Worm (Caenorhabditis elegans): ENCODE data around the gene T04F8.7.

Gene T04F8.7

DNA sequence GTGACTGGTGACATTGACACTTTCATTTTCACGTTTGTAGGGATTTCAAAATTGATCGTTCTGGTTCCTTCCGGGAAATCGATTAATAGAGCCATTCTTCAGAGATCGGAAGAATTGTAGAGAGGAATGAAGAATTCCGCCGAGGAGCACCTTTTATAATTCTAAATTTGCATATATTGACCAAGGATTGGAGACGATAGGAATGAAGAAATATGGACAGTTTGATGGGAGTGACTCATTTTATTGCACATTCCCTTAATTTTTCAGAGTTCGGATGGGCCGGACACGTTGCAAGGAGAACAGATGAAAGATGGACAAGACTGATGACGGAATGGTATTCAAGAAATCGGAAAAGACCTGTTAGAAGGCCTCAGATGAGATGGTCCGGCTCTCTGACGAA lies 19.5 kb upstream of the T04F8.7 start, which contains the start of gene C44C10.15:
C44C10.15 (minus strand) TSS at position 101 of the 400 bp plus-strand sequence.
- TF ChIP-seq F37B4.10 (GFP tag; IDR thresholded peaks at IDR 0.05), result no peak
- no peak for TF ChIP-seq ZK185.1 (tag; optimal IDR thresholded peaks at IDR 0.05; ENCODE audit: poor library complexity, severe bottlenecking)
- TF ChIP-seq zim-3 (tag; optimal IDR thresholded peaks at IDR 0.05), result no peak
- no peak for TF ChIP-seq F57C9.4 (tag; optimal IDR thresholded peaks at IDR 0.05)
- no peak for TF ChIP-seq tbx-9 (tag; optimal IDR thresholded peaks at IDR 0.05; ENCODE audit: borderline replicate concordance)
- no peak for TF ChIP-seq F52B5.7 (tag; optimal IDR thresholded peaks at IDR 0.05)
- TF ChIP-seq mxl-1 (tag; optimal IDR thresholded peaks at IDR 0.05), result no peak
- TF ChIP-seq nfya-1 (tag; optimal IDR thresholded peaks at IDR 0.05; ENCODE audit: borderline replicate concordance, insufficient read depth), result no peak
- TF ChIP-seq somi-1 (GFP tag; optimal IDR thresholded peaks at IDR 0.05), result no peak
- no peak for TF ChIP-seq akir-1 (GFP tag; optimal IDR thresholded peaks at IDR 0.05)
- no peak for TF ChIP-seq dox-1 (GFP tag; IDR thresholded peaks at IDR 0.05)

DNA sequence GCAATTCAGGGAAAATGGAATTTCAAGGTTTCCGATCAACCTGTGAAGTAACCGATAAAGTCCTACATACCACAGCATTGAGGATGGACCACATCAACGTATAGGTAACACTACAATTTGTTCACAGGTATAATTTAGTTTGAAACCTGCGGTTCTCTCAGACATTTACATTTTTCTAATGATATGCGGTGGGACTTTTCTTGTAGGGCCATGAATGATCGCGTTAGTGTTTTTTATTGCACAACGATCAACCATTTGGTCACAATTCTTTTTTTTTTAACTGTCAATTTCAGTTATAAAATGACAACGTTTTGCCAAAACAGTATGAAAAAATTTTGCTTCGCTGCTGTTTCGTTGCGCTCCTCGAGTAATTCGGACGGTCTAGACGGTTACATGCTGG lies 15.9 kb upstream of the T04F8.7 start, which contains the start of gene C44C10.12:
C44C10.12 (plus strand) TSS at position 301 of the 400 bp plus-strand sequence.
- no peak for TF ChIP-seq mes-4 (tag; optimal IDR thresholded peaks at IDR 0.05)
- TF ChIP-seq unc-130 (GFP tag; optimal IDR thresholded peaks at IDR 0.05), result no peak
- no peak for TF ChIP-seq mcd-1 (GFP tag; IDR thresholded peaks at IDR 0.05)
- TF ChIP-seq efl-1 (GFP tag; optimal IDR thresholded peaks at IDR 0.05), result no peak
- TF ChIP-seq F55B11.4 (tag; optimal IDR thresholded peaks at IDR 0.05; ENCODE audit: borderline replicate concordance, insufficient read depth), result no peak
- TF ChIP-seq ztf-18 (tag; optimal IDR thresholded peaks at IDR 0.05), result no peak
- TF ChIP-seq lir-1 (GFP tag; conservative IDR thresholded peaks at IDR 0.05), result no peak
- no peak for TF ChIP-seq nhr-179 (tag; optimal IDR thresholded peaks at IDR 0.05)
- no peak for TF ChIP-seq zfh-2 (GFP tag; conservative IDR thresholded peaks at IDR 0.05)
- no peak for TF ChIP-seq hlh-12 (tag; optimal IDR thresholded peaks at IDR 0.05)
- TF ChIP-seq hlh-26 (GFP tag; conservative IDR thresholded peaks at IDR 0.05), result no peak
- TF ChIP-seq akir-1 (GFP tag; optimal IDR thresholded peaks at IDR 0.05), result no peak
- no peak for TF ChIP-seq rec-8 (tag; optimal IDR thresholded peaks at IDR 0.05)

DNA sequence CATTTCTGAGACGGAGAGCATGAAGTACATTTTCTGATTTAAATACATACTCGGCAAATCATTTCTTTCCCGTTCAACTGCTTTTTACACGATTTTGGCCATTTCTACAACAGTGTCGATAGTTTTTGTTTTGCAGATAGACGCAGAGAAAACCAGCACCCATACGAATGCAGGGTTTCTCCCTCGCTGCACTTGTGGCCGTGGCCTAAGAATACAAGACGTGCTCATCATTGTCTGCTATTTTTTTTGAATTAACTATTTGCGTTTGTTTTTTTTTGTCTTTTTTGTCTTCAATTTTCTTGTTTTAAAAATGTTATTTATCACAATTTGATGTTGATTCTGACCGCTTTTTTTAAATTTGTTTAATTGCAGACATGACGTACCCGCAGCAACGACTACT lies 12.3 kb upstream of the T04F8.7 start, which contains the start of gene smcl-1:
smcl-1 (plus strand) TSS at position 373 of the 400 bp plus-strand sequence.
- no peak for TF ChIP-seq rcor-1 (GFP tag; IDR thresholded peaks at IDR 0.05)
- TF ChIP-seq ztf-26 (tag; optimal IDR thresholded peaks at IDR 0.05), result no peak
- TF ChIP-seq sea-2 (GFP tag; IDR thresholded peaks at IDR 0.05), result no peak
- peak; percentile 3 for TF ChIP-seq ceh-27 (GFP tag; optimal IDR thresholded peaks at IDR 0.05)
- no peak for TF ChIP-seq F23B12.7 (tag; optimal IDR thresholded peaks at IDR 0.05; ENCODE audit: insufficient read depth)
- TF ChIP-seq nhr-80 (tag; optimal IDR thresholded peaks at IDR 0.05), result peak; percentile 51
- TF ChIP-seq nfya-1 (tag; optimal IDR thresholded peaks at IDR 0.05; ENCODE audit: borderline replicate concordance, insufficient read depth), result no peak
- no peak for TF ChIP-seq C17E4.6 (GFP tag; IDR thresholded peaks at IDR 0.05)
- no peak for TF ChIP-seq Y56A3A.18 (GFP tag; IDR thresholded peaks at IDR 0.05)
- TF ChIP-seq ZK185.1 (tag; optimal IDR thresholded peaks at IDR 0.05; ENCODE audit: poor library complexity, severe bottlenecking), result peak; percentile 55
- peak; percentile 40 for TF ChIP-seq attf-5 (GFP tag; optimal IDR thresholded peaks at IDR 0.05)
- TF ChIP-seq athp-1 (tag; optimal IDR thresholded peaks at IDR 0.05), result no peak
- TF ChIP-seq ekl-4 (GFP tag; IDR thresholded peaks at IDR 0.05), result no peak
- no peak for TF ChIP-seq lin-54 (GFP tag; optimal IDR thresholded peaks at IDR 0.05)
- no peak for TF ChIP-seq ztf-28 (GFP tag; IDR thresholded peaks at IDR 0.05)
- no peak for TF ChIP-seq nfyb-1 (GFP tag; IDR thresholded peaks at IDR 0.05)

All from whole organism, young adult.